Worm (Caenorhabditis elegans) whole organism, L4 larva: ENCODE data around the gene nol-10.

Source experiments
- aly-2 ChIP-seq: sonication (generic microtip); optimal IDR thresholded peaks from 2 replicates; lab custom pipeline; 2018; ENCODE audit warnings: missing biosample characterization, missing genetic modification characterization
- lin-1 ChIP-seq: fragments of 200-800 bp; sonication (Bioruptor generic); IDR thresholded peaks from 2 replicates; pipeline ENCODE4 v1.3.6; 2022; ENCODE audit warnings: missing genetic modification reagents, missing genetic modification characterization, missing compliant biosample characterization
- mep-1 ChIP-seq: fragments of 150-350 bp; sonication (generic microtip); optimal IDR thresholded peaks from 3 replicates; lab custom pipeline; 2014; ENCODE audit warnings: missing biosample characterization, missing genetic modification characterization
- skn-1 ChIP-seq: fragments of 150-350 bp; optimal IDR thresholded peaks from 2 replicates; lab custom pipeline; 2014; ENCODE audit warnings: missing biosample characterization, missing genetic modification characterization
- unc-62 ChIP-seq, 3 experiments: fragments of 150-350 bp in 1 of 3; sonication (generic microtip); optimal IDR thresholded peaks in 2 of 3; peaks in 1 of 3; 1 replicate in 1 of 3; 2 replicates in 2 of 3; lab custom pipeline; 2014 to 2017; ENCODE audit warnings: missing biosample characterization in 3 of 3, missing genetic modification characterization in 3 of 3, missing genetic modification reagents in 3 of 3, missing genotype in 1 of 3
- ztf-11 ChIP-seq: fragments of 150-350 bp; optimal IDR thresholded peaks from 2 replicates; lab custom pipeline; 2014; ENCODE audit warnings: missing biosample characterization, missing genetic modification characterization

DNA sequence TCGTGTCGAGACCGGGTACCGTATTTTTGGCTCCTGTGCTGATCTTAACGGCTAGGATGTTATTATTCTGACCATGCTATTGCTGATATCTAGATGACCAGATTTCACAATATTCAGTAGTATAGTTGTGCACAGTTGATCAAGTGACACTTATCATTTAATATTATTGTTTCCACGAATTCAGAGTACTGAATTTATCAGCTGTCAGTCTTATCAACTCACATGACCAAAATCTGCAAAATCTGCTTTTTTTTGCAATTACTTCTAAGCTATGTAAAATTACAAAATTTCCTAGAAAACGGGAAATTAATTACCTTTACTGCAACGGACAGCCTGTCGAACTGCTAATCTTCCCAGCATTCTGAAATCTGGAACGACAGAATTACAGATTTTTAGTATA lies 30.0 kb upstream of the nol-10 start, which contains the start of gene pam-1:
- no peak for TF ChIP-seq ztf-11 (tag; lab: Kevin White, UChicago)
- TF ChIP-seq aly-2 = no peak
- no peak for TF ChIP-seq lin-1 (GFP tag; lab: Robert Waterston, UW)
- no peak for TF ChIP-seq unc-62 (GFP tag; optimal IDR thresholded peaks at IDR 0.05 in 1 of 2; lab: Kevin White, UChicago)
- TF ChIP-seq unc-62 (tag; optimal IDR thresholded peaks at IDR 0.05; lab: Kevin White, UChicago) = no peak
- no peak for TF ChIP-seq skn-1 (tag; lab: Kevin White, UChicago)
- no peak for TF ChIP-seq mep-1 (tag; lab: Kevin White, UChicago)
